Fruit fly (Drosophila melanogaster) whole organism, embryonic: Measurements from ENCODE around the gene Eip75B.
A peak's percentile ranks its signal among the peaks of the same experiment; 100 is the strongest.

Source experiments
- CG10543 ChIP-seq: fragments of 200-800 bp; sonication (Bioruptor generic); optimal IDR thresholded peaks from 3 replicates; lab custom pipeline; 2017; ENCODE audit warnings: missing biosample characterization, mild to moderate bottlenecking, missing genetic modification characterization, moderate library complexity
- CG10979 ChIP-seq: fragments of 200-800 bp; sonication (Bioruptor generic); optimal IDR thresholded peaks from 2 replicates; lab custom pipeline; 2018; ENCODE audit warnings: missing biosample characterization, mild to moderate bottlenecking, missing genetic modification characterization, moderate library complexity
- CG11093 ChIP-seq: fragments of 200-800 bp; sonication (Bioruptor generic); IDR thresholded peaks from 3 replicates; pipeline ENCODE4 v1.3.6; 2022; ENCODE audit warnings: missing biosample characterization, missing genetic modification characterization
- CG13287 ChIP-seq: fragments of 200-800 bp; sonication (Bioruptor generic); IDR thresholded peaks from 2 replicates; pipeline ENCODE4 v1.3.6; 2022; ENCODE audit warnings: missing biosample characterization, missing genetic modification characterization; ENCODE audit not compliant: partially characterized antibody
- CG13296 ChIP-seq: fragments of 200-800 bp; sonication (Bioruptor generic); optimal IDR thresholded peaks from 3 replicates; lab custom pipeline; 2018; ENCODE audit warnings: missing biosample characterization, mild to moderate bottlenecking, missing genetic modification characterization
- CG13624 ChIP-seq: fragments of 200-800 bp; sonication (Bioruptor generic); optimal IDR thresholded peaks from 2 replicates; lab custom pipeline; 2016; ENCODE audit warnings: missing biosample characterization, missing genetic modification characterization
- CG15479 ChIP-seq: fragments of 200-800 bp; sonication (Bioruptor generic); optimal IDR thresholded peaks from 3 replicates; lab custom pipeline; 2019; ENCODE audit warnings: missing biosample characterization, mild to moderate bottlenecking, missing genetic modification characterization, moderate library complexity
- CG15514 ChIP-seq: fragments of 200-800 bp; sonication (Bioruptor generic); optimal IDR thresholded peaks from 3 replicates; lab custom pipeline; 2017; ENCODE audit warnings: missing biosample characterization, missing genetic modification characterization, mild to moderate bottlenecking, moderate library complexity, missing genetic modification reagents
- CG15601 ChIP-seq: fragments of 200-800 bp; sonication (Bioruptor generic); optimal IDR thresholded peaks from 3 replicates; lab custom pipeline; 2019; ENCODE audit warnings: missing biosample characterization, mild to moderate bottlenecking, missing genetic modification characterization, moderate library complexity
- CG1832 ChIP-seq: fragments of 200-800 bp; sonication (Bioruptor generic); optimal IDR thresholded peaks from 2 replicates; lab custom pipeline; 2017; ENCODE audit warnings: missing biosample characterization, mild to moderate bottlenecking, missing genetic modification characterization, inconsistent platforms
- CG30431 ChIP-seq: fragments of 200-800 bp; sonication (Bioruptor generic); optimal IDR thresholded peaks from 2 replicates; lab custom pipeline; 2017; ENCODE audit warnings: missing biosample characterization, missing genetic modification characterization
- CG32767 ChIP-seq: fragments of 200-800 bp; sonication (Bioruptor generic); IDR thresholded peaks from 2 replicates; pipeline ENCODE4 v1.3.6; 2022; ENCODE audit warnings: missing biosample characterization, missing genetic modification characterization
- CG3281 ChIP-seq: fragments of 200-800 bp; sonication (Bioruptor generic); optimal IDR thresholded peaks from 3 replicates; lab custom pipeline; 2017; ENCODE audit warnings: missing biosample characterization, mild to moderate bottlenecking, missing genetic modification characterization
- CG34376 ChIP-seq: fragments of 200-800 bp; sonication (Bioruptor generic); optimal IDR thresholded peaks from 2 replicates; lab custom pipeline; 2018; ENCODE audit warnings: missing biosample characterization, mild to moderate bottlenecking, missing genetic modification characterization
- CG4707 ChIP-seq: fragments of 200-800 bp; sonication (Bioruptor generic); optimal IDR thresholded peaks from 2 replicates; lab custom pipeline; 2018; ENCODE audit warnings: missing biosample characterization, mild to moderate bottlenecking, missing genetic modification characterization, moderate library complexity
- CG4730 ChIP-seq: fragments of 200-800 bp; sonication (Bioruptor generic); IDR thresholded peaks from 2 replicates; pipeline ENCODE4 v1.3.6; 2022; ENCODE audit warnings: missing biosample characterization, missing genetic modification characterization
- CG4820 ChIP-seq: fragments of 200-800 bp; sonication (Bioruptor generic); optimal IDR thresholded peaks from 3 replicates; lab custom pipeline; 2016; ENCODE audit warnings: missing biosample characterization, missing genetic modification characterization
- CG7745 ChIP-seq: fragments of 200-800 bp; sonication (Bioruptor generic); optimal IDR thresholded peaks from 2 replicates; lab custom pipeline; 2018; ENCODE audit warnings: missing biosample characterization, mild to moderate bottlenecking, missing genetic modification characterization, moderate library complexity
- CG7839 ChIP-seq: fragments of 200-800 bp; sonication (Bioruptor generic); optimal IDR thresholded peaks from 3 replicates; lab custom pipeline; 2018; ENCODE audit warnings: missing biosample characterization, mild to moderate bottlenecking, missing genetic modification characterization, moderate library complexity
- CG7963 ChIP-seq: fragments of 200-800 bp; sonication (Bioruptor generic); IDR thresholded peaks from 3 replicates; pipeline ENCODE4 v1.3.6; 2022; ENCODE audit warnings: missing biosample characterization, missing genetic modification characterization; ENCODE audit not compliant: partially characterized antibody
- CG8290 ChIP-seq, 3 experiments: fragments of 200-800 bp; sonication (Bioruptor generic); optimal IDR thresholded peaks; 2 replicates each; lab custom pipeline; 2016 to 2019; ENCODE audit warnings: missing biosample characterization in 3 of 3, missing genetic modification characterization in 3 of 3, mild to moderate bottlenecking in 2 of 3, moderate library complexity in 1 of 3
- CTCF ChIP-seq: fragments of 200-800 bp; sonication (Bioruptor generic); optimal IDR thresholded peaks from 2 replicates; lab custom pipeline; 2017; ENCODE audit warnings: missing biosample characterization, mild to moderate bottlenecking, missing genetic modification characterization, moderate library complexity
- Deaf1 ChIP-seq: fragments of 200-800 bp; optimal IDR thresholded peaks from 3 replicates; lab custom pipeline; 2019; ENCODE audit warnings: missing biosample characterization, mild to moderate bottlenecking, missing genetic modification characterization, moderate library complexity
- Dll ChIP-seq: fragments of 200-800 bp; sonication (Bioruptor generic); IDR thresholded peaks from 4 replicates; pipeline ENCODE4 v1.3.6; 2022; ENCODE audit warnings: missing biosample characterization, missing genetic modification characterization; ENCODE audit not compliant: partially characterized antibody
- Gsc ChIP-seq: fragments of 200-800 bp; sonication (Bioruptor generic); IDR thresholded peaks from 2 replicates; pipeline ENCODE4 v1.3.6; 2022; ENCODE audit warnings: missing biosample characterization, missing genetic modification characterization
- Med ChIP-seq: fragments of 200-800 bp; sonication (Bioruptor generic); peaks from one replicate; lab custom pipeline; 2016; ENCODE audit warnings: missing biosample characterization, missing genetic modification characterization, mild to moderate bottlenecking, inconsistent platforms, moderate library complexity
- PHDP ChIP-seq: fragments of 200-800 bp; sonication (Bioruptor generic); optimal IDR thresholded peaks from 3 replicates; lab custom pipeline; 2018; ENCODE audit warnings: missing biosample characterization, mild to moderate bottlenecking, missing genetic modification characterization, moderate library complexity
- Poxn ChIP-seq: fragments of 200-800 bp; sonication (Bioruptor generic); IDR thresholded peaks from 2 replicates; pipeline ENCODE4 v1.3.6; 2022; ENCODE audit warnings: missing biosample characterization, missing genetic modification characterization
- Rfx ChIP-seq: fragments of 200-800 bp; sonication (Bioruptor generic); IDR thresholded peaks from 2 replicates; pipeline ENCODE4 v1.3.6; 2022; ENCODE audit warnings: missing biosample characterization, missing genetic modification characterization
- Trl ChIP-seq, 3 experiments: fragments of >200 bp in 2 of 3; fragments of 200-800 bp in 1 of 3; sonication (Bioruptor generic) in 1 of 3; optimal IDR thresholded peaks; 2 replicates in 1 of 3; 3 replicates in 2 of 3; lab custom pipeline; 2016 to 2017; ENCODE audit warnings: missing biosample characterization in 1 of 3, missing genetic modification characterization in 1 of 3
- crp ChIP-seq, 2 experiments: fragments of 200-800 bp; sonication (Bioruptor generic); optimal IDR thresholded peaks; 2 replicates in 1 of 2; 3 replicates in 1 of 2; lab custom pipeline; 2017; ENCODE audit warnings: missing biosample characterization in 2 of 2, missing genetic modification characterization in 2 of 2, mild to moderate bottlenecking in 1 of 2, moderate library complexity in 1 of 2
- dati ChIP-seq: fragments of 200-800 bp; sonication (Bioruptor generic); IDR thresholded peaks from 2 replicates; pipeline ENCODE4 v1.3.6; 2022; ENCODE audit warnings: missing biosample characterization, missing genetic modification characterization
- dysf ChIP-seq: fragments of 200-800 bp; sonication (Bioruptor generic); IDR thresholded peaks from 3 replicates; pipeline ENCODE4 v1.3.6; 2022; ENCODE audit warnings: missing biosample characterization, missing genetic modification characterization
- eve ChIP-seq, 2 experiments: fragments of >200 bp; optimal IDR thresholded peaks; 2 replicates each; lab custom pipeline; 2017; ENCODE audit warnings: missing biosample characterization in 2 of 2, missing genetic modification characterization in 2 of 2
- exex ChIP-seq: fragments of 200-800 bp; sonication (Bioruptor generic); optimal IDR thresholded peaks from 4 replicates; lab custom pipeline; 2018; ENCODE audit warnings: missing biosample characterization, mild to moderate bottlenecking, missing genetic modification characterization, moderate library complexity
- ftz-f1 ChIP-seq: fragments of 200-800 bp; sonication (Bioruptor generic); optimal IDR thresholded peaks from 2 replicates; lab custom pipeline; 2016; ENCODE audit warnings: missing biosample characterization, missing genetic modification characterization
- gcm ChIP-seq: fragments of 200-800 bp; sonication (Bioruptor generic); optimal IDR thresholded peaks from 2 replicates; lab custom pipeline; 2019; ENCODE audit warnings: missing biosample characterization, mild to moderate bottlenecking, missing genetic modification characterization, moderate library complexity
- ind ChIP-seq: fragments of 200-800 bp; sonication (Bioruptor generic); optimal IDR thresholded peaks from 3 replicates; lab custom pipeline; 2016; ENCODE audit warnings: missing biosample characterization, missing genetic modification characterization
- kni ChIP-seq: fragments of 200-800 bp; sonication (Bioruptor generic); optimal IDR thresholded peaks from 3 replicates; lab custom pipeline; 2017; ENCODE audit warnings: mild to moderate bottlenecking, missing biosample characterization, missing genetic modification reagents, missing genetic modification characterization
- mld ChIP-seq: fragments of 200-800 bp; sonication (Bioruptor generic); IDR thresholded peaks from 3 replicates; pipeline ENCODE4 v1.3.6; 2022; ENCODE audit warnings: missing biosample characterization, missing genetic modification characterization; ENCODE audit not compliant: partially characterized antibody
- pros ChIP-seq: fragments of 200-800 bp; sonication (Bioruptor generic); optimal IDR thresholded peaks from 3 replicates; lab custom pipeline; 2019; ENCODE audit warnings: missing biosample characterization, mild to moderate bottlenecking, missing genetic modification characterization, moderate library complexity
- run ChIP-seq: fragments of 200-800 bp; sonication (Bioruptor generic); optimal IDR thresholded peaks from 3 replicates; lab custom pipeline; 2018; ENCODE audit warnings: missing biosample characterization, mild to moderate bottlenecking, missing genetic modification characterization
- sd ChIP-seq: fragments of 200-800 bp; sonication (Bioruptor generic); optimal IDR thresholded peaks from 3 replicates; lab custom pipeline; 2018; ENCODE audit warnings: missing biosample characterization, mild to moderate bottlenecking, missing genetic modification characterization, moderate library complexity
- sens ChIP-seq: fragments of 200-800 bp; sonication (Bioruptor generic); peaks from one replicate; lab custom pipeline; 2016; ENCODE audit warnings: missing biosample characterization, missing genetic modification characterization
- sob ChIP-seq: fragments of 200-800 bp; sonication (Bioruptor generic); IDR thresholded peaks from 2 replicates; pipeline ENCODE4 v1.3.6; 2022; ENCODE audit warnings: missing biosample characterization, missing genetic modification characterization
- twi ChIP-seq: fragments of 200-800 bp; optimal IDR thresholded peaks from 2 replicates; lab custom pipeline; 2019; ENCODE audit warnings: missing biosample characterization, mild to moderate bottlenecking, missing genetic modification characterization, moderate library complexity
- vnd ChIP-seq: fragments of 200-800 bp; sonication (Bioruptor generic); IDR thresholded peaks from 3 replicates; pipeline ENCODE4 v1.3.6; 2022; ENCODE audit warnings: missing biosample characterization, missing genetic modification characterization; ENCODE audit not compliant: partially characterized antibody
- zf30C ChIP-seq: fragments of 200-800 bp; sonication (Bioruptor generic); optimal IDR thresholded peaks from 3 replicates; lab custom pipeline; 2018; ENCODE audit warnings: missing biosample characterization, mild to moderate bottlenecking, missing genetic modification characterization

Eip75B gene

DNA sequence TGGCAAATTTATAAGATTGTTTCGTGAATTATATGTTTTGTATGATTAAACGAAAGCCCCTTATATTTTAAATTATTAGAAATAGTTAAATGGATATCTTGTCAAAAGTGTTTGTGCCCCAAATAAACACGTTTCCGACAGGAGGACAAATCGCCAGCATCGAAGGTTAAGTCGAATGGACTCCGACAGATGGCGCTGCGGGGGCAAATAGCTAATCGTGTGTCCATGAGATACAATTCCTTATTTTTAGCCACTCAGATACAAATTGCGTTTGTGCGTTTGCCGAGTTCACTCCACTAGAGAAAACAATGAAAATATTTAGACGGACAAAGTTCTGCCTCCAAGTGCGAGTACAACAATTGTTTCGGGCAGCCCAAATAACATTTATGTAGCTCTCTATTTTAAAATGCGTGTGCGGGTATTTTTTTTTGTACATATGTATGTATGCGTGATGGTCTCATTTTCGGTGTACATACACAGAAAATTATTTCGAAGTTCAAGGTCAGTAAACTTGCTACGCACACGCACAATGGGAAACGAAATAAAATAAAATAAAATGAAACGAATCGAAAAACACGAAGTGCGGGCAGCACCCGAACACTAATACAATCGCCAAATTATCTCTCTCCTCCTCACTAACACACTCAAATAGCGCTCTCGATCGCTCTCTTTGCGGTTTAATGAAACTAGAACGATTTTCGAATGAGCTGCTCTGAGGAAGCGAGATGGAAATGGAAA is 48.2 kb downstream of the Eip75B start (continued):
- no peak for TF ChIP-seq CG8290 (GFP tag; optimal IDR thresholded peaks at IDR 0.05; lab: Kevin White, UChicago)
- peak in 1 of 2 experiments; percentile 24 for TF ChIP-seq CG8290 (tag; optimal IDR thresholded peaks at IDR 0.05; lab: Kevin White, UChicago)
- peak; percentile 16 for TF ChIP-seq pros (GFP tag; lab: Kevin White, UChicago)
- no peak for TF ChIP-seq CG15514 (GFP tag; lab: Kevin White, UChicago)
- peak; percentile 78 for TF ChIP-seq gcm (GFP tag; lab: Kevin White, UChicago)
- TF ChIP-seq Poxn (GFP tag; lab: Robert Waterston, UW) = no peak
- TF ChIP-seq CG4820 (GFP tag; lab: Kevin White, UChicago) = no peak
- TF ChIP-seq CG7963 (GFP tag; lab: Robert Waterston, UW) = no peak
- no peak for TF ChIP-seq Gsc (GFP tag; lab: Robert Waterston, UW)
- peak; percentile 41 for TF ChIP-seq CG13624 (GFP tag; lab: Kevin White, UChicago)
- peak; percentile 38 for TF ChIP-seq CG4707 (GFP tag; lab: Kevin White, UChicago)
- peak; percentile 84 for TF ChIP-seq sd (tag; lab: Kevin White, UChicago)
- peak; percentile 11 for TF ChIP-seq CG15601 (tag; lab: Kevin White, UChicago)
- peak; percentile 17 for TF ChIP-seq run (tag; lab: Kevin White, UChicago)
- TF ChIP-seq CG11093 (GFP tag; lab: Robert Waterston, UW) = no peak
- peak; percentile 64 for TF ChIP-seq CG1832 (GFP tag; lab: Kevin White, UChicago)
- TF ChIP-seq CG10543 (GFP tag; lab: Kevin White, UChicago) = peak; percentile 74
- no peak for TF ChIP-seq CG4730 (GFP tag; lab: Robert Waterston, UW)
- no peak for TF ChIP-seq CG10979 (tag; lab: Kevin White, UChicago)
- no peak for TF ChIP-seq dati
- TF ChIP-seq CG7839 (tag; lab: Kevin White, UChicago) = no peak
- TF ChIP-seq twi (tag; lab: Kevin White, UChicago) = peak; percentile 25
- peak; percentile 22 for TF ChIP-seq kni (GFP tag; lab: Kevin White, UChicago)
- peak; percentile 13 for TF ChIP-seq CG15479
- TF ChIP-seq CG30431 = no peak
- TF ChIP-seq CG13287 (GFP tag; lab: Robert Waterston, UW) = peak; percentile 18; the same call in 1 of the 2 replicates
- peak; percentile 23 for TF ChIP-seq CG7745
- TF ChIP-seq sob (GFP tag; lab: Robert Waterston, UW) = peak; percentile 20; the same call in 1 of the 2 replicates
- peak; percentile 94 for TF ChIP-seq ftz-f1
- TF ChIP-seq Dll (GFP tag; lab: Robert Waterston, UW) = 0 out of 4 replicates have a peak, but pooled peaks have one; percentile 21
- peak; percentile 98 for TF ChIP-seq Deaf1 (tag; lab: Kevin White, UChicago)
- TF ChIP-seq zf30C (GFP tag; lab: Kevin White, UChicago) = peak; percentile 5
- no peak for TF ChIP-seq CG13296 (GFP tag; lab: Kevin White, UChicago)
- no peak for TF ChIP-seq ind
- TF ChIP-seq Trl (optimal IDR thresholded peaks at IDR 0.05; lab: Kevin White, UChicago) = peak; percentile 77 to 92
- TF ChIP-seq Trl (GFP tag; optimal IDR thresholded peaks at IDR 0.05; lab: Kevin White, UChicago) = no peak
- peak in 1 of 2 experiments; percentile 44 for TF ChIP-seq eve (GFP tag; optimal IDR thresholded peaks at IDR 0.05; lab: Kevin White, UChicago)
- peak; percentile 78 for TF ChIP-seq Med (GFP tag; lab: Kevin White, UChicago)
- TF ChIP-seq CG32767 = peak; percentile 90
- no peak for TF ChIP-seq vnd
- TF ChIP-seq PHDP (tag; lab: Kevin White, UChicago) = peak; percentile 8
- peak; percentile 26 for TF ChIP-seq CG3281 (GFP tag; lab: Kevin White, UChicago)
- peak; percentile 90 for TF ChIP-seq CTCF (GFP tag; lab: Kevin White, UChicago)
- no peak for TF ChIP-seq crp (GFP tag; optimal IDR thresholded peaks at IDR 0.05; lab: Kevin White, UChicago)
- TF ChIP-seq sens (GFP tag; lab: Kevin White, UChicago) = peak; percentile 66
- 0 out of 2 replicates have a peak, but pooled peaks have one; percentile 32 for TF ChIP-seq Rfx (GFP tag; lab: Robert Waterston, UW)
- TF ChIP-seq exex = peak; percentile 55
- TF ChIP-seq dysf = no peak
- no peak for TF ChIP-seq mld (GFP tag; lab: Robert Waterston, UW)
- TF ChIP-seq CG34376 (GFP tag; lab: Kevin White, UChicago) = peak; percentile 66
